Worm (Caenorhabditis elegans): ENCODE measurements around the gene hpo-34.
A peak's percentile ranks its signal among the peaks of the same experiment; 100 is the strongest.

hpo-34 gene

DNA sequence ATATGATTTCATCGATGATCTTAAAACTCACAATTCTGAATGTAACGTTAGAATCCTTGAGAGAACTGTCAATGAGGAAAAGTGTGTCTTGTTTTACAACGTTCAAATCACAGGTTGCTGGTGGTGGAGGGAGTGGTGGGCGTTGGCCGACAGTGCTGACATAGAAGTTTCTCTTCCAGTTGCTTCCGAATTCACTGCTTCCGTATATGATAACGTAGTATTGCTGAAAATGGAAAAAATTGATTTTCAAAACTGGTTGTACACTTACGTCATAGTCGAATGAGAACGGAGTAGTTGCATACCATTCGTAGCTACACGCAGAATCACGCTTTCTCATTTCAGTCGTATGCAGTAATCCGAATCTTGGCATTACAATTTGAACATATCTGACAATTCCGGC lies 27.0 kb downstream of the hpo-34 start:
- TF ChIP-seq lir-3 (tag; optimal IDR thresholded peaks at IDR 0.05) (no peak), lin-1 (GFP tag; IDR thresholded peaks at IDR 0.05) (no peak), zfp-3 (GFP tag; conservative IDR thresholded peaks at IDR 0.05) (no peak), unc-62 (GFP tag; optimal IDR thresholded peaks at IDR 0.05 in 1 of 2) (peak in 1 of 2 experiments; percentile 93), unc-62 (tag; optimal IDR thresholded peaks at IDR 0.05) (no peak)

ce11 chrX:11489830-11490229 lies 29.0 kb downstream of the hpo-34 start, which contains the start of gene spp-21:
Gene spp-21, plus strand, starts transcription at chrX:11490130.
- no peak for TF ChIP-seq lir-3 (tag; optimal IDR thresholded peaks at IDR 0.05)
- no peak for TF ChIP-seq madf-5 (GFP tag; IDR thresholded peaks at IDR 0.05)
- no peak for TF ChIP-seq T20F7.1 (GFP tag; optimal IDR thresholded peaks at IDR 0.05)
- no peak for TF ChIP-seq lin-29 (GFP tag; IDR thresholded peaks at IDR 0.05)
- TF ChIP-seq dmd-8 (GFP tag; IDR thresholded peaks at IDR 0.05): no peak
- no peak for TF ChIP-seq lsy-2 (tag; optimal IDR thresholded peaks at IDR 0.05)
- no peak for TF ChIP-seq duxl-1 (tag; optimal IDR thresholded peaks at IDR 0.05; ENCODE audit: poor library complexity)
- no peak for TF ChIP-seq T26A8.4 (GFP tag; IDR thresholded peaks at IDR 0.05)
- no peak for TF ChIP-seq dve-1 (tag; optimal IDR thresholded peaks at IDR 0.05; ENCODE audit: insufficient read depth)
- no peak for TF ChIP-seq unc-39 (tag; optimal IDR thresholded peaks at IDR 0.05)
- TF ChIP-seq snpc-4 (tag; optimal IDR thresholded peaks at IDR 0.05): no peak
- TF ChIP-seq arid-1 (GFP tag; conservative IDR thresholded peaks at IDR 0.05): no peak
- no peak for TF ChIP-seq gei-8 (GFP tag; optimal IDR thresholded peaks at IDR 0.05)
- no peak for TF ChIP-seq sdz-12 (GFP tag; optimal IDR thresholded peaks at IDR 0.05)
- no peak for TF ChIP-seq nhr-111 (GFP tag; optimal IDR thresholded peaks at IDR 0.05)
- TF ChIP-seq aha-1 (tag): no peak

DNA sequence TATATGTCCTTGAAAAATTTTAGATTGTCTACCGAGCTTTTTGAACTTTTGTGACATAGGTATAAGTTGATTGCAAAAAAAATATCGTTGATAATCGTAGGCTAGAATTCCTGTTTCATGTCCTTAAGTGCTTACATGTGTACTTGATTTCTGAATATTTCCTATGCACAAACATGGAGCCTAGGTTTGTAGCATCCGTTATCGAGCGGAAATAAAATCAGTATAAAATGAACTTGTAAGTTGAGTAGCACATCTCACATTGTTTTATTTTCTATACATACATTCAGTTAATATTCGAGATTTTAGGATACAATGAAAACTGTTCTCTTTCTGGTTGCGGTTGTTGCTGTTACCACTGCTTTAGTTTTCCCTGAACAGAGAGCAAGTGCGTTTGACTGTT lies 31.4 kb downstream of the hpo-34 start, which contains the start of gene spp-9:
spp-9 (plus strand) TSS at position 301 of the 400 bp plus-strand sequence.
- TF ChIP-seq spr-1 (tag; optimal IDR thresholded peaks at IDR 0.05) (no peak), skn-1 (tag; optimal IDR thresholded peaks at IDR 0.05) (no peak), mep-1 (tag; optimal IDR thresholded peaks at IDR 0.05) (no peak), dpl-1 (GFP tag; optimal IDR thresholded peaks at IDR 0.05) (no peak), F26F4.8 (GFP tag; conservative IDR thresholded peaks at IDR 0.05) (no peak), ceh-20 (GFP tag; IDR thresholded peaks at IDR 0.05) (no peak), saeg-2 (GFP tag; IDR thresholded peaks at IDR 0.05) (no peak), dmd-6 (GFP tag; IDR thresholded peaks at IDR 0.05) (no peak), hmg-1.1 (GFP tag; IDR thresholded peaks at IDR 0.05) (no peak)

DNA sequence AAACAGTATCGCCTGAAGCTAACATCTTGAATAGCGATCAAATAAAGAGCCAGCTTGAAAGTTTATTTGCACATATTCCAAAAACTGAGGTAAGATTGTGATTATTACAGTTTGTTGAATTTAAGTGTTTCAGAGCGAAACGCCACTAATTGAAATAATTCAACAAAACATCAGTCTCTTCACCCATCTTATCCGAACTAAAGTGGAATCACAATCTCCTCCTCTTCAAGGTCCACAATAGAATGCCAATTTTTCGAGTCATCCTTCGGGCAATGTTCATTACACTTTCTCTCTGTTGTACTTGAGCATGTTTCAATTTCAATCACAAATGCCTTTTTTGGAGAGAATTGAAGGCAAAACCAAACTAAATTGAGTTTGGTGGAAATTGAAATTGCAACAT lies 34.8 kb downstream of the hpo-34 start:
- TF ChIP-seq nhr-10 (tag; optimal IDR thresholded peaks at IDR 0.05): no peak
- no peak for TF ChIP-seq fos-1 (tag; optimal IDR thresholded peaks at IDR 0.05)
- TF ChIP-seq aha-1 (tag): peak; percentile 86
- TF ChIP-seq ama-1 (optimal IDR thresholded peaks at IDR 0.05): peak; percentile 8
- TF ChIP-seq lin-39 (tag; optimal IDR thresholded peaks at IDR 0.05): no peak
- no peak for TF ChIP-seq ceh-32 (tag; optimal IDR thresholded peaks at IDR 0.05; ENCODE audit: poor library complexity)
- TF ChIP-seq egl-43 (GFP tag; IDR thresholded peaks at IDR 0.05): no peak
- TF ChIP-seq mes-2 (tag; optimal IDR thresholded peaks at IDR 0.05; ENCODE audit: poor library complexity, severe bottlenecking): no peak
- TF ChIP-seq nhr-42 (GFP tag; IDR thresholded peaks at IDR 0.05): no peak
- TF ChIP-seq nhr-237 (tag; optimal IDR thresholded peaks at IDR 0.05): no peak
- TF ChIP-seq egl-27 (tag; optimal IDR thresholded peaks at IDR 0.05): no peak
- TF ChIP-seq saeg-2 (GFP tag; IDR thresholded peaks at IDR 0.05): no peak
- TF ChIP-seq Y105C5A.15 (GFP tag; IDR thresholded peaks at IDR 0.05): no peak
- peak in 1 of 2 experiments; percentile 77 for TF ChIP-seq unc-62 (GFP tag; optimal IDR thresholded peaks at IDR 0.05 in 1 of 2)
- no peak for TF ChIP-seq unc-62 (tag; optimal IDR thresholded peaks at IDR 0.05)
- TF ChIP-seq mdt-29 (GFP tag; IDR thresholded peaks at IDR 0.05): no peak
- TF ChIP-seq zfp-3 (GFP tag; conservative IDR thresholded peaks at IDR 0.05): no peak
- TF ChIP-seq nhr-76 (tag; optimal IDR thresholded peaks at IDR 0.05): no peak
- no peak for TF ChIP-seq mxl-2 (GFP tag; conservative IDR thresholded peaks at IDR 0.05)

Data from whole organism, L4 larva.